Worm (Caenorhabditis elegans) whole organism, mixed stage, embryonic: Measurements from ENCODE around the gene fbxa-224.

ENCODE experiments used
- M03D4.4 ChIP-seq: sonication (generic microtip); optimal IDR thresholded peaks from 2 replicates; lab custom pipeline; 2017; ENCODE audit warnings: mild to moderate bottlenecking, missing genetic modification characterization, missing compliant biosample characterization
- bed-3 ChIP-seq: fragments of 200-800 bp; sonication (Bioruptor generic); optimal IDR thresholded peaks from 3 replicates; lab custom pipeline; 2018; ENCODE audit warnings: mild to moderate bottlenecking, missing genetic modification characterization, moderate library complexity, missing compliant biosample characterization
- blmp-1 ChIP-seq: fragments of 150-350 bp; optimal IDR thresholded peaks from 2 replicates; lab custom pipeline; 2014; ENCODE audit warnings: missing biosample characterization, missing genetic modification characterization
- ceh-39 ChIP-seq: fragments of 150-350 bp; optimal IDR thresholded peaks from 2 replicates; lab custom pipeline; 2014; ENCODE audit warnings: missing biosample characterization, missing genetic modification characterization
- ceh-43 ChIP-seq: fragments of 200-800 bp; sonication (Bioruptor generic); optimal IDR thresholded peaks from 2 replicates; lab custom pipeline; 2018; ENCODE audit warnings: mild to moderate bottlenecking, missing genetic modification characterization, moderate library complexity, missing compliant biosample characterization
- ceh-83 ChIP-seq: fragments of 200-800 bp; sonication (Bioruptor generic); optimal IDR thresholded peaks from 2 replicates; lab custom pipeline; 2018; ENCODE audit warnings: mild to moderate bottlenecking, missing genetic modification characterization, missing compliant biosample characterization
- ces-1 ChIP-seq: fragments of 150-350 bp; optimal IDR thresholded peaks from 2 replicates; lab custom pipeline; 2014; ENCODE audit warnings: missing biosample characterization, missing genetic modification reagents, missing genetic modification characterization
- drap-1 ChIP-seq: fragments of 200-800 bp; sonication (Bioruptor generic); optimal IDR thresholded peaks from 3 replicates; lab custom pipeline; 2018; ENCODE audit warnings: mild to moderate bottlenecking, missing genetic modification characterization, missing compliant biosample characterization
- elt-1 ChIP-seq: sonication (generic microtip); optimal IDR thresholded peaks from 2 replicates; lab custom pipeline; 2017; ENCODE audit warnings: missing genetic modification characterization, mild to moderate bottlenecking, missing compliant biosample characterization, antibody characterized with exemption, moderate library complexity, borderline replicate concordance; ENCODE audit not compliant: insufficient read depth
- elt-3 ChIP-seq: fragments of 150-350 bp; optimal IDR thresholded peaks from 2 replicates; lab custom pipeline; 2014; ENCODE audit warnings: missing biosample characterization, missing genetic modification characterization
- flh-1 ChIP-seq: fragments of 200-800 bp; sonication (Bioruptor generic); optimal IDR thresholded peaks from 2 replicates; lab custom pipeline; 2018; ENCODE audit warnings: mild to moderate bottlenecking, missing genetic modification characterization, moderate library complexity, missing compliant biosample characterization
- ham-2 ChIP-seq: fragments of 200-800 bp; sonication (Bioruptor generic); optimal IDR thresholded peaks from 2 replicates; lab custom pipeline; 2018; ENCODE audit warnings: mild to moderate bottlenecking, missing genetic modification characterization, missing compliant biosample characterization
- hlh-1 ChIP-seq: fragments of 150-350 bp; optimal IDR thresholded peaks from 2 replicates; lab custom pipeline; 2014; ENCODE audit warnings: missing biosample characterization, missing genetic modification reagents, missing genetic modification characterization
- lin-13 ChIP-seq: fragments of 150-350 bp; optimal IDR thresholded peaks from 2 replicates; lab custom pipeline; 2014; ENCODE audit warnings: missing biosample characterization, missing genetic modification characterization
- lin-32 ChIP-seq: fragments of 200-800 bp; sonication (Bioruptor generic); optimal IDR thresholded peaks from 2 replicates; lab custom pipeline; 2018; ENCODE audit warnings: mild to moderate bottlenecking, missing genetic modification characterization, missing compliant biosample characterization
- lsy-2 ChIP-seq: fragments of 150-350 bp; optimal IDR thresholded peaks from 2 replicates; lab custom pipeline; 2014; ENCODE audit warnings: missing biosample characterization, missing genetic modification characterization
- mab-5 ChIP-seq: fragments of 150-350 bp; optimal IDR thresholded peaks from 2 replicates; lab custom pipeline; 2014; ENCODE audit warnings: missing biosample characterization, missing genetic modification characterization
- mep-1 ChIP-seq: fragments of 150-350 bp; optimal IDR thresholded peaks from 2 replicates; lab custom pipeline; 2017; ENCODE audit warnings: missing biosample characterization, missing genetic modification reagents, missing genetic modification characterization, inconsistent platforms
- mls-2 ChIP-seq: sonication (generic microtip); optimal IDR thresholded peaks from 2 replicates; lab custom pipeline; 2016; ENCODE audit warnings: mild to moderate bottlenecking, missing genetic modification characterization, moderate library complexity, missing compliant biosample characterization
- nhr-12 ChIP-seq: fragments of 150-350 bp; optimal IDR thresholded peaks from 2 replicates; lab custom pipeline; 2014; ENCODE audit warnings: missing biosample characterization, missing genetic modification characterization
- nhr-28 ChIP-seq: fragments of 150-350 bp; optimal IDR thresholded peaks from 2 replicates; lab custom pipeline; 2014; ENCODE audit warnings: missing biosample characterization, missing genetic modification characterization
- nhr-76 ChIP-seq: sonication (generic microtip); optimal IDR thresholded peaks from 2 replicates; lab custom pipeline; 2017; ENCODE audit warnings: missing biosample characterization, missing genetic modification characterization
- pha-4 ChIP-seq: fragments of 150-350 bp; optimal IDR thresholded peaks from 2 replicates; lab custom pipeline; 2018; ENCODE audit warnings: missing biosample characterization, missing genetic modification reagents, missing genetic modification characterization
- sem-2 ChIP-seq: fragments of 200-800 bp; sonication (Bioruptor generic); optimal IDR thresholded peaks from 2 replicates; lab custom pipeline; 2018; ENCODE audit warnings: mild to moderate bottlenecking, missing genetic modification characterization, missing compliant biosample characterization
- snpc-4 ChIP-seq: fragments of 150-350 bp; optimal IDR thresholded peaks from 2 replicates; lab custom pipeline; 2014; ENCODE audit warnings: missing biosample characterization, missing genetic modification characterization
- sptf-1 ChIP-seq: sonication (generic microtip); optimal IDR thresholded peaks from 2 replicates; lab custom pipeline; 2017; ENCODE audit warnings: mild to moderate bottlenecking, missing genetic modification characterization, moderate library complexity, missing compliant biosample characterization
- tbx-8 ChIP-seq: fragments of 200-800 bp; sonication (Bioruptor generic); optimal IDR thresholded peaks from 2 replicates; lab custom pipeline; 2018; ENCODE audit warnings: mild to moderate bottlenecking, missing genetic modification characterization, moderate library complexity, missing compliant biosample characterization
- unc-120 ChIP-seq: sonication (generic microtip); optimal IDR thresholded peaks from 2 replicates; lab custom pipeline; 2017; ENCODE audit warnings: missing genetic modification characterization, missing compliant biosample characterization; ENCODE audit not compliant: poor library complexity, severe bottlenecking
- unc-39 ChIP-seq: fragments of 150-350 bp; optimal IDR thresholded peaks from 2 replicates; lab custom pipeline; 2014; ENCODE audit warnings: missing biosample characterization, missing genetic modification characterization
- zip-8 ChIP-seq: fragments of 150-350 bp; optimal IDR thresholded peaks from 2 replicates; lab custom pipeline; 2014; ENCODE audit warnings: missing biosample characterization, missing genetic modification characterization
- ztf-11 ChIP-seq: fragments of 150-350 bp; optimal IDR thresholded peaks from 2 replicates; lab custom pipeline; 2014; ENCODE audit warnings: missing biosample characterization, missing genetic modification characterization

fbxa-224 gene

ce11 chrII:7523281-7523680, 24.7 kb downstream of the fbxa-224 start, which contains the start of gene ZK1290.15:
ZK1290.15 (plus strand) TSS chrII:7523581.
- no peak for TF ChIP-seq ceh-39 (tag; lab: Kevin White, UChicago)
- TF ChIP-seq zip-8: no peak
- no peak for TF ChIP-seq mls-2
- TF ChIP-seq nhr-12 (tag; lab: Kevin White, UChicago): no peak
- TF ChIP-seq lin-32 (GFP tag; lab: Kevin White, UChicago): no peak
- TF ChIP-seq nhr-28 (tag; lab: Kevin White, UChicago): no peak
- no peak for TF ChIP-seq blmp-1 (tag; lab: Kevin White, UChicago)
- TF ChIP-seq M03D4.4: no peak
- no peak for TF ChIP-seq elt-1 (tag; lab: Kevin White, UChicago)
- no peak for TF ChIP-seq unc-120
- no peak for TF ChIP-seq mep-1 (tag; lab: Kevin White, UChicago)
- TF ChIP-seq hlh-1: no peak
- TF ChIP-seq pha-4 (tag; lab: Kevin White, UChicago): no peak
- TF ChIP-seq sem-2 (GFP tag; lab: Kevin White, UChicago): no peak
- TF ChIP-seq ztf-11: no peak
- TF ChIP-seq, all 35 proteins: peak for 0

- TF ChIP-seq pha-4 (tag; lab: Kevin White, UChicago): no peak
- TF ChIP-seq tbx-8 (GFP tag; lab: Kevin White, UChicago): no peak
- no peak for TF ChIP-seq ceh-43 (GFP tag; lab: Kevin White, UChicago)
- no peak for TF ChIP-seq lin-13 (tag; lab: Kevin White, UChicago)
- TF ChIP-seq mls-2: no peak
- no peak for TF ChIP-seq flh-1 (GFP tag; lab: Kevin White, UChicago)
- no peak for TF ChIP-seq ceh-39 (tag; lab: Kevin White, UChicago)
- no peak for TF ChIP-seq sem-2 (GFP tag; lab: Kevin White, UChicago)
- no peak for TF ChIP-seq ces-1 (GFP tag; lab: Kevin White, UChicago)
- no peak for TF ChIP-seq M03D4.4
- no peak for TF ChIP-seq ztf-11
- no peak for TF ChIP-seq ham-2 (GFP tag; lab: Kevin White, UChicago)
- TF ChIP-seq unc-39: no peak
- TF ChIP-seq mep-1 (tag; lab: Kevin White, UChicago): no peak
- TF ChIP-seq, all 35 proteins: peak for 0
These were observed 26.5 kb downstream of the fbxa-224 start for ce11 chrII:7521420-7521819.

ce11 chrII:7519221-7519620, 28.7 kb downstream of the fbxa-224 start, which contains the start of gene glb-9:
glb-9 (minus strand) TSS chrII:7519321.
- TF ChIP-seq unc-39 (no peak), snpc-4 (tag; lab: Kevin White, UChicago) (no peak), ztf-11 (no peak), nhr-76 (tag; lab: Kevin White, UChicago) (no peak), lin-32 (GFP tag; lab: Kevin White, UChicago) (no peak), mls-2 (no peak), elt-3 (no peak), sptf-1 (tag; lab: Kevin White, UChicago) (no peak), nhr-28 (tag; lab: Kevin White, UChicago) (no peak), hlh-1 (no peak), pha-4 (tag; lab: Kevin White, UChicago) (no peak), drap-1 (no peak), nhr-12 (tag; lab: Kevin White, UChicago) (no peak)

ce11 chrII:7505005-7505404, 42.9 kb downstream of the fbxa-224 start, which contains the start of gene C28F5.1:
C28F5.1 (plus strand) TSS chrII:7505305.
- TF ChIP-seq bed-3 (GFP tag; lab: Kevin White, UChicago): no peak
- TF ChIP-seq M03D4.4: no peak
- no peak for TF ChIP-seq nhr-28 (tag; lab: Kevin White, UChicago)
- no peak for TF ChIP-seq mab-5 (tag; lab: Kevin White, UChicago)
- TF ChIP-seq ceh-83 (GFP tag; lab: Kevin White, UChicago): no peak
- TF ChIP-seq lsy-2: no peak
- TF ChIP-seq lin-32 (GFP tag; lab: Kevin White, UChicago): no peak
- no peak for TF ChIP-seq ham-2 (GFP tag; lab: Kevin White, UChicago)

ce11 chrII:7499390-7499789, 48.6 kb downstream of the fbxa-224 start, which contains the start of gene srab-14:
srab-14 (minus strand) TSS chrII:7499490.
- TF ChIP-seq M03D4.4 (no peak), elt-1 (tag; lab: Kevin White, UChicago) (no peak), snpc-4 (tag; lab: Kevin White, UChicago) (no peak), nhr-28 (tag; lab: Kevin White, UChicago) (no peak), hlh-1 (no peak), sptf-1 (tag; lab: Kevin White, UChicago) (no peak)
